Fruit fly (Drosophila melanogaster) whole organism, embryonic: Measurements from ENCODE around the gene Ir31a.

Source experiments
- ATbp ChIP-seq: fragments of 200-800 bp; sonication (Bioruptor generic); optimal IDR thresholded peaks from 2 replicates; lab custom pipeline; 2017; ENCODE audit warnings: missing biosample characterization, mild to moderate bottlenecking, missing genetic modification characterization, missing genetic modification reagents
- Atf3 ChIP-seq: fragments of 200-800 bp; sonication (Bioruptor generic); optimal IDR thresholded peaks from 3 replicates; lab custom pipeline; 2016; ENCODE audit warnings: missing biosample characterization, missing genetic modification characterization
- B-H2 ChIP-seq: fragments of 200-800 bp; sonication (Bioruptor generic); optimal IDR thresholded peaks from 2 replicates; lab custom pipeline; 2018; ENCODE audit warnings: missing biosample characterization, mild to moderate bottlenecking, missing genetic modification characterization
- Bgb ChIP-seq: fragments of 200-800 bp; sonication (Bioruptor generic); IDR thresholded peaks from 2 replicates; pipeline ENCODE4 v1.3.6; 2022; ENCODE audit warnings: missing biosample characterization, missing genetic modification characterization; ENCODE audit not compliant: partially characterized antibody
- CG10979 ChIP-seq: fragments of 200-800 bp; sonication (Bioruptor generic); optimal IDR thresholded peaks from 2 replicates; lab custom pipeline; 2018; ENCODE audit warnings: missing biosample characterization, mild to moderate bottlenecking, missing genetic modification characterization, moderate library complexity
- CG11723 ChIP-seq: fragments of 200-800 bp; sonication (Bioruptor generic); optimal IDR thresholded peaks from 2 replicates; lab custom pipeline; 2017; ENCODE audit warnings: missing biosample characterization, mild to moderate bottlenecking, missing genetic modification characterization
- CG13123 ChIP-seq: fragments of 200-800 bp; sonication (Bioruptor generic); optimal IDR thresholded peaks from 2 replicates; lab custom pipeline; 2016; ENCODE audit warnings: missing biosample characterization, missing genetic modification characterization
- CG14050 ChIP-seq: fragments of 200-800 bp; sonication (Bioruptor generic); IDR thresholded peaks from 3 replicates; pipeline ENCODE4 v1.3.6; 2022; ENCODE audit warnings: missing biosample characterization, missing genetic modification characterization
- CG14441 ChIP-seq: fragments of 200-800 bp; sonication (Bioruptor generic); IDR thresholded peaks from 2 replicates; pipeline ENCODE4 v1.3.6; 2022; ENCODE audit warnings: missing biosample characterization, missing genetic modification characterization
- CG15479 ChIP-seq: fragments of 200-800 bp; sonication (Bioruptor generic); optimal IDR thresholded peaks from 3 replicates; lab custom pipeline; 2019; ENCODE audit warnings: missing biosample characterization, mild to moderate bottlenecking, missing genetic modification characterization, moderate library complexity
- CG16815 ChIP-seq: fragments of 200-800 bp; sonication (Bioruptor generic); optimal IDR thresholded peaks from 3 replicates; lab custom pipeline; 2017; ENCODE audit warnings: missing biosample characterization, mild to moderate bottlenecking, missing genetic modification characterization
- CG16863 ChIP-seq: fragments of 200-800 bp; sonication (Bioruptor generic); optimal IDR thresholded peaks from 3 replicates; lab custom pipeline; 2016; ENCODE audit warnings: missing biosample characterization, missing genetic modification characterization
- CG17385 ChIP-seq: fragments of 200-800 bp; sonication (Bioruptor generic); optimal IDR thresholded peaks from 3 replicates; lab custom pipeline; 2018; ENCODE audit warnings: missing biosample characterization, mild to moderate bottlenecking, missing genetic modification characterization
- CG1832 ChIP-seq: fragments of 200-800 bp; sonication (Bioruptor generic); optimal IDR thresholded peaks from 2 replicates; lab custom pipeline; 2017; ENCODE audit warnings: missing biosample characterization, mild to moderate bottlenecking, missing genetic modification characterization, inconsistent platforms
- CG18764 ChIP-seq: fragments of 200-800 bp; sonication (Bioruptor generic); optimal IDR thresholded peaks from 3 replicates; lab custom pipeline; 2016; ENCODE audit warnings: missing biosample characterization, missing genetic modification characterization
- CG31224 ChIP-seq: fragments of 200-800 bp; sonication (Bioruptor generic); IDR thresholded peaks from 2 replicates; pipeline ENCODE4 v1.3.6; 2022; ENCODE audit warnings: missing biosample characterization, missing genetic modification characterization
- CG4404 ChIP-seq: fragments of 200-800 bp; sonication (Bioruptor generic); IDR thresholded peaks from 2 replicates; pipeline ENCODE4 v1.3.6; 2022; ENCODE audit warnings: missing biosample characterization, missing genetic modification characterization
- CG5245 ChIP-seq: fragments of 200-800 bp; sonication (Bioruptor generic); optimal IDR thresholded peaks from 3 replicates; lab custom pipeline; 2016; ENCODE audit warnings: missing biosample characterization, missing genetic modification characterization
- CG9215 ChIP-seq: fragments of 200-800 bp; sonication (Bioruptor generic); IDR thresholded peaks from 2 replicates; pipeline ENCODE4 v1.3.6; 2022; ENCODE audit warnings: missing biosample characterization, missing genetic modification characterization
- CG9437 ChIP-seq: fragments of 200-800 bp; sonication (Bioruptor generic); optimal IDR thresholded peaks from 2 replicates; lab custom pipeline; 2018; ENCODE audit warnings: missing biosample characterization, mild to moderate bottlenecking, missing genetic modification characterization
- CG9876 ChIP-seq: fragments of 200-800 bp; sonication (Bioruptor generic); optimal IDR thresholded peaks from 2 replicates; lab custom pipeline; 2016; ENCODE audit warnings: missing biosample characterization, missing genetic modification characterization
- D ChIP-seq, 2 experiments: fragments of 200-800 bp in 1 of 2; fragments of >200 bp in 1 of 2; sonication (Bioruptor generic) in 1 of 2; optimal IDR thresholded peaks; 2 replicates in 1 of 2; 3 replicates in 1 of 2; lab custom pipeline; 2017; ENCODE audit warnings: mild to moderate bottlenecking in 1 of 2, missing biosample characterization in 1 of 2, missing genetic modification characterization in 1 of 2, missing genetic modification reagents in 1 of 2
- Dad ChIP-seq: fragments of 200-800 bp; sonication (Bioruptor generic); optimal IDR thresholded peaks from 3 replicates; lab custom pipeline; 2016; ENCODE audit warnings: missing biosample characterization, missing genetic modification characterization
- Gsc ChIP-seq: fragments of 200-800 bp; sonication (Bioruptor generic); IDR thresholded peaks from 2 replicates; pipeline ENCODE4 v1.3.6; 2022; ENCODE audit warnings: missing biosample characterization, missing genetic modification characterization
- HLH3B ChIP-seq: fragments of 200-800 bp; sonication (Bioruptor generic); IDR thresholded peaks from 2 replicates; pipeline ENCODE4 v1.3.6; 2022; ENCODE audit warnings: missing biosample characterization, missing genetic modification characterization
- Nf-YB ChIP-seq: fragments of 200-800 bp; sonication (Bioruptor generic); optimal IDR thresholded peaks from 3 replicates; lab custom pipeline; 2019; ENCODE audit warnings: missing biosample characterization, mild to moderate bottlenecking, missing genetic modification characterization, moderate library complexity
- Optix ChIP-seq: fragments of 200-800 bp; sonication (Bioruptor generic); IDR thresholded peaks from 3 replicates; pipeline ENCODE4 v1.3.6; 2022; ENCODE audit warnings: missing biosample characterization, missing genetic modification characterization
- PHDP ChIP-seq: fragments of 200-800 bp; sonication (Bioruptor generic); optimal IDR thresholded peaks from 3 replicates; lab custom pipeline; 2018; ENCODE audit warnings: missing biosample characterization, mild to moderate bottlenecking, missing genetic modification characterization, moderate library complexity
- Side ChIP-seq: fragments of 200-800 bp; sonication (Bioruptor generic); optimal IDR thresholded peaks from 2 replicates; lab custom pipeline; 2016; ENCODE audit warnings: missing biosample characterization, missing genetic modification characterization
- Usf ChIP-seq: fragments of 200-800 bp; sonication (Bioruptor generic); optimal IDR thresholded peaks from 2 replicates; lab custom pipeline; 2017; ENCODE audit warnings: missing genotype, missing biosample characterization, missing genetic modification characterization
- ac ChIP-seq: fragments of 200-800 bp; sonication (Bioruptor generic); optimal IDR thresholded peaks from 3 replicates; lab custom pipeline; 2017; ENCODE audit warnings: missing biosample characterization, mild to moderate bottlenecking, missing genetic modification characterization
- amos ChIP-seq: fragments of 200-800 bp; sonication (Bioruptor generic); IDR thresholded peaks from 2 replicates; pipeline ENCODE4 v1.3.6; 2022; ENCODE audit warnings: missing biosample characterization, missing genetic modification characterization; ENCODE audit not compliant: partially characterized antibody
- ash1 ChIP-seq: fragments of 200-800 bp; sonication (Bioruptor generic); optimal IDR thresholded peaks from 2 replicates; lab custom pipeline; 2018; ENCODE audit warnings: missing biosample characterization, mild to moderate bottlenecking, missing genetic modification characterization
- crol ChIP-seq: fragments of 200-800 bp; sonication (Bioruptor generic); IDR thresholded peaks from 2 replicates; pipeline ENCODE4 v1.3.6; 2022; ENCODE audit warnings: missing biosample characterization, missing genetic modification characterization
- crp ChIP-seq, 2 experiments: fragments of 200-800 bp; sonication (Bioruptor generic); optimal IDR thresholded peaks; 2 replicates in 1 of 2; 3 replicates in 1 of 2; lab custom pipeline; 2017; ENCODE audit warnings: missing biosample characterization in 2 of 2, missing genetic modification characterization in 2 of 2, mild to moderate bottlenecking in 1 of 2, moderate library complexity in 1 of 2
- ewg ChIP-seq: fragments of 200-800 bp; sonication (Bioruptor generic); optimal IDR thresholded peaks from 3 replicates; lab custom pipeline; 2017; ENCODE audit warnings: mild to moderate bottlenecking, missing biosample characterization, missing genetic modification reagents, missing genetic modification characterization
- eyg ChIP-seq: fragments of 200-800 bp; sonication (Bioruptor generic); optimal IDR thresholded peaks from 3 replicates; lab custom pipeline; 2016; ENCODE audit warnings: missing biosample characterization, missing genetic modification characterization
- fru ChIP-seq: fragments of >200 bp; optimal IDR thresholded peaks from 2 replicates; lab custom pipeline; 2017
- ftz-f1 ChIP-seq: fragments of 200-800 bp; sonication (Bioruptor generic); optimal IDR thresholded peaks from 2 replicates; lab custom pipeline; 2016; ENCODE audit warnings: missing biosample characterization, missing genetic modification characterization
- gsb-n ChIP-seq: fragments of 200-800 bp; sonication (Bioruptor generic); optimal IDR thresholded peaks from 3 replicates; lab custom pipeline; 2018; ENCODE audit warnings: missing biosample characterization, mild to moderate bottlenecking, missing genetic modification characterization
- ham ChIP-seq: fragments of 200-800 bp; sonication (Bioruptor generic); IDR thresholded peaks from 2 replicates; pipeline ENCODE4 v1.3.6; 2022; ENCODE audit warnings: missing biosample characterization, missing genetic modification characterization
- repo ChIP-seq: fragments of 200-800 bp; sonication (Bioruptor generic); optimal IDR thresholded peaks from 2 replicates; lab custom pipeline; 2016; ENCODE audit warnings: missing biosample characterization, missing genetic modification characterization
- rib ChIP-seq: fragments of 200-800 bp; sonication (Bioruptor generic); IDR thresholded peaks from 2 replicates; pipeline ENCODE4 v1.3.6; 2022; ENCODE audit warnings: missing biosample characterization, missing genetic modification characterization
- salm ChIP-seq: fragments of 200-800 bp; sonication (Bioruptor generic); optimal IDR thresholded peaks from 2 replicates; lab custom pipeline; 2018; ENCODE audit warnings: missing biosample characterization, mild to moderate bottlenecking, missing genetic modification characterization
- shn ChIP-seq: fragments of 200-800 bp; sonication (Bioruptor generic); optimal IDR thresholded peaks from 3 replicates; lab custom pipeline; 2016; ENCODE audit warnings: missing biosample characterization, missing genetic modification characterization
- stwl ChIP-seq: fragments of 200-800 bp; sonication (Bioruptor generic); optimal IDR thresholded peaks from 3 replicates; lab custom pipeline; 2018; ENCODE audit warnings: missing biosample characterization, mild to moderate bottlenecking, missing genetic modification characterization, moderate library complexity
- tin ChIP-seq: fragments of 200-800 bp; sonication (Bioruptor generic); optimal IDR thresholded peaks from 3 replicates; lab custom pipeline; 2016; ENCODE audit warnings: missing biosample characterization, missing genetic modification characterization
- tna ChIP-seq: fragments of 200-800 bp; sonication (Bioruptor generic); IDR thresholded peaks from 2 replicates; pipeline ENCODE4 v1.3.6; 2022; ENCODE audit warnings: missing biosample characterization, missing genetic modification characterization; ENCODE audit not compliant: partially characterized antibody
- twi ChIP-seq: fragments of 200-800 bp; optimal IDR thresholded peaks from 2 replicates; lab custom pipeline; 2019; ENCODE audit warnings: missing biosample characterization, mild to moderate bottlenecking, missing genetic modification characterization, moderate library complexity
- zf30C ChIP-seq: fragments of 200-800 bp; sonication (Bioruptor generic); optimal IDR thresholded peaks from 3 replicates; lab custom pipeline; 2018; ENCODE audit warnings: missing biosample characterization, mild to moderate bottlenecking, missing genetic modification characterization
- zfh1 ChIP-seq: fragments of 200-800 bp; sonication (Bioruptor generic); IDR thresholded peaks from 3 replicates; pipeline ENCODE4 v1.3.6; 2022; ENCODE audit warnings: missing biosample characterization, missing genetic modification characterization

Ir31a gene

dm6 chr2L:10356508-10356907, 48.9 kb upstream of the Ir31a start, which contains the start of the genes CtsL4 and ClpP (continued):
- TF ChIP-seq CG17385 (GFP tag; lab: Kevin White, UChicago) (peak; percentile 39), repo (no peak), CG11723 (GFP tag; lab: Kevin White, UChicago) (peak; percentile 99), CG15479 (GFP tag; lab: Kevin White, UChicago) (peak; percentile 76), CG1832 (GFP tag; lab: Kevin White, UChicago) (no peak), stwl (tag; lab: Kevin White, UChicago) (no peak), rib (GFP tag; lab: Robert Waterston, UW) (peak; percentile 83), PHDP (no peak), Optix (GFP tag; lab: Robert Waterston, UW) (peak; percentile 28; the same call in 1 of the 3 replicates), zf30C (no peak), ftz-f1 (no peak), ash1 (GFP tag; lab: Kevin White, UChicago) (no peak), CG16863 (GFP tag; lab: Kevin White, UChicago) (no peak), gsb-n (tag; lab: Kevin White, UChicago) (no peak), CG9876 (no peak), shn (GFP tag; lab: Kevin White, UChicago) (peak; percentile 35), Usf (GFP tag; lab: Kevin White, UChicago) (no peak), ham (GFP tag; lab: Robert Waterston, UW) (no peak), CG9437 (GFP tag; lab: Kevin White, UChicago) (peak; percentile 36), Atf3 (GFP tag; lab: Kevin White, UChicago) (no peak), ATbp (GFP tag; lab: Kevin White, UChicago) (no peak), D (optimal IDR thresholded peaks at IDR 0.05; lab: Kevin White, UChicago) (no peak), D (GFP tag; optimal IDR thresholded peaks at IDR 0.05; lab: Kevin White, UChicago) (peak; percentile 35), CG14050 (GFP tag; lab: Robert Waterston, UW) (no peak), twi (tag; lab: Kevin White, UChicago) (peak; percentile 61), CG13123 (GFP tag; lab: Kevin White, UChicago) (no peak), HLH3B (GFP tag; lab: Robert Waterston, UW) (no peak), Gsc (GFP tag; lab: Robert Waterston, UW) (no peak), Bgb (GFP tag; lab: Robert Waterston, UW) (no peak), ac (no peak), fru (no peak), CG5245 (GFP tag; lab: Kevin White, UChicago) (peak; percentile 5), CG14441 (GFP tag; lab: Robert Waterston, UW) (no peak), CG9215 (no peak), Side (GFP tag; lab: Kevin White, UChicago) (no peak), crol (GFP tag; lab: Robert Waterston, UW) (no peak), amos (GFP tag; lab: Robert Waterston, UW) (no peak), zfh1 (GFP tag; lab: Robert Waterston, UW) (peak; percentile 25; the same call in 1 of the 3 replicates), B-H2 (GFP tag; lab: Kevin White, UChicago) (peak; percentile 55), crp (GFP tag; optimal IDR thresholded peaks at IDR 0.05; lab: Kevin White, UChicago) (peak; percentile 29 to 92), ewg (no peak), CG4404 (GFP tag; lab: Robert Waterston, UW) (0 out of 2 replicates have a peak, but pooled peaks have one; percentile 17), CG10979 (tag; lab: Kevin White, UChicago) (peak; percentile 28), tin (GFP tag; lab: Kevin White, UChicago) (peak; percentile 46), CG16815 (GFP tag; lab: Kevin White, UChicago) (no peak), Dad (GFP tag; lab: Kevin White, UChicago) (no peak), CG31224 (GFP tag; lab: Robert Waterston, UW) (no peak), Nf-YB (GFP tag; lab: Kevin White, UChicago) (peak; percentile 51), CG18764 (peak; percentile 17), tna (GFP tag; lab: Robert Waterston, UW) (no peak), eyg (GFP tag; lab: Kevin White, UChicago) (no peak), salm (tag; lab: Kevin White, UChicago) (no peak)
